Worm (Caenorhabditis elegans) whole organism, L3 larva: ENCODE results near the gene ZK218.7.

ENCODE experiments used
- R02D3.7 ChIP-seq: fragments of 150-350 bp; optimal IDR thresholded peaks from 2 replicates; lab custom pipeline; 2014; ENCODE audit warnings: missing biosample characterization, missing genetic modification characterization
- jun-1 ChIP-seq: fragments of 150-350 bp; optimal IDR thresholded peaks from 2 replicates; lab custom pipeline; 2014; ENCODE audit warnings: missing biosample characterization, missing genetic modification reagents, missing genetic modification characterization
- lin-39 ChIP-seq: fragments of 150-350 bp; optimal IDR thresholded peaks from 2 replicates; lab custom pipeline; 2018; ENCODE audit warnings: missing biosample characterization, missing genetic modification reagents, missing genetic modification characterization
- mdl-1 ChIP-seq: fragments of 150-350 bp; optimal IDR thresholded peaks from 2 replicates; lab custom pipeline; 2014; ENCODE audit warnings: missing biosample characterization, missing genetic modification characterization
- pqm-1 ChIP-seq: fragments of 150-350 bp; optimal IDR thresholded peaks from 2 replicates; lab custom pipeline; 2017; ENCODE audit warnings: missing biosample characterization, missing genetic modification characterization, inconsistent platforms

ce11 chrV:17154944-17155343 lies 49.4 kb downstream of the ZK218.7 start:
- no peak for TF ChIP-seq jun-1
- TF ChIP-seq lin-39 (tag; lab: Kevin White, UChicago), result no peak
- TF ChIP-seq mdl-1, result no peak
- no peak for TF ChIP-seq pqm-1
- no peak for TF ChIP-seq R02D3.7 (tag; lab: Kevin White, UChicago)
